ENCODE assay signal across 2 worm cellular contexts in the genomic region with DNA sequence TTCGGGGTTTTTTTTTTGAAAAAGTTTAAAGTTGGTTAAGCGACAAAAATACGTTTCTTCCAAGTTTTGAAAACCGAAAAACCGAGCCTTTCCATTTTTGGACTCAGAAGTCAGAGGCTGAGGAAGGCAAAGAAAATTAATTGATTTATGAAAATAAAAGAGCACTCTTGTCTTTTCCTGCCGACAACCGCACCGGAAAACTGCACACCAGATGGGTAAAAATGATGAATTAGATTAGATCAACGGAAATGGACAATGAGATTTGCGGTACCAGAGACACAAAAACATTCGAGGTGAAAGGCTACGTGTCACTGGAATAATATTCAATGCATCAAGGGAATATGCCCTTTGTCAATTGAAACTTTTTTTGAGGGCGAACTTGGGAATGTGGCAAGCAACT.
A peak's percentile ranks its signal among the peaks of the same experiment; 100 is the strongest.
TF ChIP-seq lines count a peak whose summit lies in the region.

No protein-coding gene starts in this region.

TF ChIP-seq in whole organism, late embryonic, 69 proteins besides CTCF, POLR2A, EP300 and RAD21:
- TF ChIP-seq ceh-18 (tag; optimal IDR thresholded peaks at IDR 0.05; lab: Kevin White, UChicago) (no peak), mec-3 (tag; optimal IDR thresholded peaks at IDR 0.05; lab: Kevin White, UChicago; ENCODE audit: borderline replicate concordance) (no peak), unc-42 (tag; optimal IDR thresholded peaks at IDR 0.05; lab: Kevin White, UChicago) (peak; percentile 73), hlh-6 (tag; optimal IDR thresholded peaks at IDR 0.05; lab: Kevin White, UChicago) (no peak)

TF ChIP-seq in whole organism, mixed stage, embryonic, 35 proteins besides CTCF, POLR2A, EP300 and RAD21:
- TF ChIP-seq nhr-76 (tag; optimal IDR thresholded peaks at IDR 0.05; lab: Kevin White, UChicago) (no peak), flh-1 (GFP tag; optimal IDR thresholded peaks at IDR 0.05; lab: Kevin White, UChicago) (no peak), ceh-43 (GFP tag; optimal IDR thresholded peaks at IDR 0.05; lab: Kevin White, UChicago) (no peak), ces-1 (GFP tag; optimal IDR thresholded peaks at IDR 0.05; lab: Kevin White, UChicago) (peak; percentile 96)
